Worm (Caenorhabditis elegans): ENCODE measurements around the gene fbxa-79.
A peak's percentile ranks its signal among the peaks of the same experiment; 100 is the strongest.

The fbxa-79 gene

DNA sequence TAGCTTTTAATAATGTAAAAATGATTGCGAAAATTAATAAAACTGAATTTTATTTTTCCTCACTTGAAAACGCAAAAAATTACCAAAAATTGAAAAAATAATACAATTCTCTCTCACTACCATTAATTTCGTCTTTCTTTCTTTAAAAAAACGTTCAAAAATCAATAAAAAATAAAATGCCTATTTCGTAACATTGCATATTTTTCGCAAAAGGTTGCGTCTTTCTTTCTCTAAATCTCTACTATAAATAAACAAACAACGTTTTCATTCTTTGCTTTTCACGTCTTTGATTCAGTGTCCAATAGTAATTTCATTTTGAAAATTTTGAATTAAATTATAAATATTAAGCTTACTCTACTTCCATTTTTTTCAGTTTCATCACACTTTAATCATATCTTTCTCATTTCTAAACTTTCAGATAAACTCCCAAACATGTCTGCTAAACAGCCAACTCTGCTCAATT lies 23.5 kb downstream of the fbxa-79 start, which contains the start of gene fbxa-37 (continued):
- no peak for TF ChIP-seq saeg-2 (GFP tag; IDR thresholded peaks at IDR 0.05)
- TF ChIP-seq F44E2.7 (GFP tag; IDR thresholded peaks at IDR 0.05) = no peak
- no peak for TF ChIP-seq vab-7 (GFP tag; IDR thresholded peaks at IDR 0.05)
- TF ChIP-seq ceh-62 (tag; optimal IDR thresholded peaks at IDR 0.05) = no peak
- no peak for TF ChIP-seq unc-39 (tag; optimal IDR thresholded peaks at IDR 0.05)
- TF ChIP-seq T20F7.1 (GFP tag; optimal IDR thresholded peaks at IDR 0.05) = peak; percentile 6
- no peak for TF ChIP-seq zfp-2 (tag; optimal IDR thresholded peaks at IDR 0.05)
- TF ChIP-seq D1046.2 (GFP tag; IDR thresholded peaks at IDR 0.05) = no peak
- no peak for TF ChIP-seq Y48G9A.11 (GFP tag; IDR thresholded peaks at IDR 0.05)
- TF ChIP-seq F26F4.8 (GFP tag; conservative IDR thresholded peaks at IDR 0.05) = no peak
- TF ChIP-seq Y5F2A.4 (GFP tag; optimal IDR thresholded peaks at IDR 0.05) = no peak
- TF ChIP-seq php-3 (GFP tag; IDR thresholded peaks at IDR 0.05) = no peak
- peak; percentile 98 for TF ChIP-seq zip-2 (tag; optimal IDR thresholded peaks at IDR 0.05)
- no peak for TF ChIP-seq spr-3 (GFP tag; optimal IDR thresholded peaks at IDR 0.05)
- no peak for TF ChIP-seq dmd-8 (GFP tag; IDR thresholded peaks at IDR 0.05)
- TF ChIP-seq F37D6.2 (tag; optimal IDR thresholded peaks at IDR 0.05) = no peak
- peak in 1 of 2 experiments; percentile 71 for TF ChIP-seq lsy-2 (tag; optimal IDR thresholded peaks at IDR 0.05)
- peak; percentile 36 for TF ChIP-seq dve-1 (tag; optimal IDR thresholded peaks at IDR 0.05; ENCODE audit: insufficient read depth)
- TF ChIP-seq hlh-30 (tag; optimal IDR thresholded peaks at IDR 0.05; ENCODE audit: insufficient read depth) = no peak

DNA sequence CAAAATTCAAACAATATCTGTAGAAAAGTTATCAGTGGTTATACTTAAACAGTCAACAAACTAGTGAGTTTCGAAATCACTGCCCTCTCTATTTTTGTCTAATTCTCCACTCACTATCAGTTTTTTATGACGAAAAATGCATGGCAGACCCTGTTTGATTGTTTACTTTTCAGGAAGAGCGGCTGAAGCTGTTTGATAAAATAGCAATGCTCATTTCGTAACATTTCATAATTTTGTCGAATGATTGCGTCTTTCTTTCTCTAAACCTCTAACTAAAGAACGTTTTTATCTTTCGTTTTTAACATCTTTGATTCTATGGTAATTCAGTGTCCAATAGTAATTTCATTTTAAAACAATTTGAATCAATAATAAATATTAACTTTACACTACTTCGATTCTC lies 28.9 kb downstream of the fbxa-79 start:
- TF ChIP-seq tag-97 (GFP tag; IDR thresholded peaks at IDR 0.05) = no peak
- peak; percentile 76 for TF ChIP-seq nhr-102 (tag; optimal IDR thresholded peaks at IDR 0.05)
- no peak for TF ChIP-seq dmd-9 (GFP tag; IDR thresholded peaks at IDR 0.05)
- no peak for TF ChIP-seq unc-39 (tag; optimal IDR thresholded peaks at IDR 0.05)
- TF ChIP-seq tra-1 (GFP tag; IDR thresholded peaks at IDR 0.05) = 0 out of 2 replicates have a peak, but pooled peaks have one; percentile 33
- peak; percentile 81 for TF ChIP-seq nhr-28 (tag; optimal IDR thresholded peaks at IDR 0.05)
- TF ChIP-seq dpl-1 (GFP tag; optimal IDR thresholded peaks at IDR 0.05) = no peak
- no peak for TF ChIP-seq F26F4.8 (GFP tag; conservative IDR thresholded peaks at IDR 0.05)
- TF ChIP-seq lin-29 (GFP tag; IDR thresholded peaks at IDR 0.05) = no peak
- TF ChIP-seq nhr-76 (tag; optimal IDR thresholded peaks at IDR 0.05) = no peak
- TF ChIP-seq snpc-4 (tag; optimal IDR thresholded peaks at IDR 0.05) = no peak
- TF ChIP-seq attf-4 (tag; optimal IDR thresholded peaks at IDR 0.05) = no peak
- peak; percentile 84 for TF ChIP-seq ztf-7 (tag; optimal IDR thresholded peaks at IDR 0.05)
- no peak for TF ChIP-seq rbr-2 (tag; optimal IDR thresholded peaks at IDR 0.05)
- peak; percentile 94 for TF ChIP-seq nhr-77 (tag; optimal IDR thresholded peaks at IDR 0.05)
- no peak for TF ChIP-seq madf-9 (GFP tag; conservative IDR thresholded peaks at IDR 0.05)
- peak in 1 of 2 experiments; percentile 49 for TF ChIP-seq lsy-2 (tag; optimal IDR thresholded peaks at IDR 0.05)
- no peak for TF ChIP-seq daf-12 (tag; optimal IDR thresholded peaks at IDR 0.05)
- no peak for TF ChIP-seq R02D3.7 (tag; optimal IDR thresholded peaks at IDR 0.05)
- TF ChIP-seq fos-1 (tag; optimal IDR thresholded peaks at IDR 0.05) = peak; percentile 46
- TF ChIP-seq saeg-2 (GFP tag; IDR thresholded peaks at IDR 0.05) = peak; percentile 58; the same call in 1 of the 2 replicates
- TF ChIP-seq php-3 (GFP tag; IDR thresholded peaks at IDR 0.05) = peak; percentile 97
- TF ChIP-seq hlh-11 (tag; optimal IDR thresholded peaks at IDR 0.05) = peak; percentile 97
- TF ChIP-seq hlh-30 (tag; optimal IDR thresholded peaks at IDR 0.05; ENCODE audit: insufficient read depth) = peak; percentile 47
- peak; percentile 76 for TF ChIP-seq nhr-48 (tag; optimal IDR thresholded peaks at IDR 0.05)
- no peak for TF ChIP-seq madf-5 (GFP tag; IDR thresholded peaks at IDR 0.05)
- TF ChIP-seq Y75B8A.6 (GFP tag; IDR thresholded peaks at IDR 0.05) = no peak
- TF ChIP-seq daf-16 (GFP tag; optimal IDR thresholded peaks at IDR 0.05) = peak in 1 of 2 experiments; percentile 95
- TF ChIP-seq daf-16 (tag; optimal IDR thresholded peaks at IDR 0.05) = peak; percentile 99
- peak; percentile 33 for TF ChIP-seq jun-1 (tag; optimal IDR thresholded peaks at IDR 0.05)
- no peak for TF ChIP-seq ceh-20 (GFP tag; IDR thresholded peaks at IDR 0.05)
- TF ChIP-seq T20F7.1 (GFP tag; optimal IDR thresholded peaks at IDR 0.05) = peak; percentile 76
- no peak for TF ChIP-seq ctbp-1 (GFP tag; IDR thresholded peaks at IDR 0.05)
- peak; percentile 15 for TF ChIP-seq cey-2 (tag; optimal IDR thresholded peaks at IDR 0.05; ENCODE audit: borderline replicate concordance, insufficient read depth)
- TF ChIP-seq pha-4 (GFP tag; IDR thresholded peaks at IDR 0.05) = peak; percentile 61; the same call in 1 of the 2 replicates
- peak; percentile 36 for TF ChIP-seq pha-4 (tag; optimal IDR thresholded peaks at IDR 0.05)
- TF ChIP-seq lim-7 (GFP tag; IDR thresholded peaks at IDR 0.05) = no peak
- TF ChIP-seq nhr-41 (GFP tag; IDR thresholded peaks at IDR 0.05) = peak; percentile 61; the same call in 1 of the 2 replicates
